Fruit fly (Drosophila melanogaster) whole organism, embryonic: ENCODE measurements around the gene Fbw5.

Experiments used
- B-H2 ChIP-seq: fragments of 200-800 bp; sonication (Bioruptor generic); optimal IDR thresholded peaks from 2 replicates; lab custom pipeline; 2018; ENCODE audit warnings: missing biosample characterization, mild to moderate bottlenecking, missing genetic modification characterization
- BEAF-32 ChIP-seq: fragments of 200-800 bp; sonication (Bioruptor generic); optimal IDR thresholded peaks from 3 replicates; lab custom pipeline; 2017; ENCODE audit warnings: missing biosample characterization, missing genetic modification characterization, mild to moderate bottlenecking, moderate library complexity, missing genetic modification reagents
- C15 ChIP-seq: fragments of 200-800 bp; sonication (Bioruptor generic); IDR thresholded peaks from 3 replicates; pipeline ENCODE4 v1.3.6; 2022; ENCODE audit warnings: missing biosample characterization, missing genetic modification characterization
- CG11696 ChIP-seq: fragments of 200-800 bp; sonication (Bioruptor generic); IDR thresholded peaks from 2 replicates; pipeline ENCODE4 v1.3.6; 2022; ENCODE audit warnings: missing biosample characterization, missing genetic modification characterization
- CG12071 ChIP-seq: fragments of 200-800 bp; sonication (Bioruptor generic); optimal IDR thresholded peaks from 3 replicates; lab custom pipeline; 2018; ENCODE audit warnings: missing biosample characterization, mild to moderate bottlenecking, missing genetic modification characterization
- CG1233 ChIP-seq: fragments of 200-800 bp; sonication (Bioruptor generic); optimal IDR thresholded peaks from 4 replicates; lab custom pipeline; 2018; ENCODE audit warnings: missing biosample characterization, mild to moderate bottlenecking, missing genetic modification characterization
- CG15514 ChIP-seq: fragments of 200-800 bp; sonication (Bioruptor generic); optimal IDR thresholded peaks from 3 replicates; lab custom pipeline; 2017; ENCODE audit warnings: missing biosample characterization, missing genetic modification characterization, mild to moderate bottlenecking, moderate library complexity, missing genetic modification reagents
- CG2120 ChIP-seq: fragments of 200-800 bp; sonication (Bioruptor generic); optimal IDR thresholded peaks from 3 replicates; lab custom pipeline; 2016; ENCODE audit warnings: missing biosample characterization, missing genetic modification characterization
- CG2202 ChIP-seq: fragments of 200-800 bp; sonication (Bioruptor generic); optimal IDR thresholded peaks from 2 replicates; lab custom pipeline; 2018; ENCODE audit warnings: missing biosample characterization, mild to moderate bottlenecking, missing genetic modification characterization
- CG2678 ChIP-seq: fragments of 200-800 bp; sonication (Bioruptor generic); optimal IDR thresholded peaks from 3 replicates; lab custom pipeline; 2019; ENCODE audit warnings: missing biosample characterization, mild to moderate bottlenecking, missing genetic modification characterization, moderate library complexity
- CG32767 ChIP-seq: fragments of 200-800 bp; sonication (Bioruptor generic); IDR thresholded peaks from 2 replicates; pipeline ENCODE4 v1.3.6; 2022; ENCODE audit warnings: missing biosample characterization, missing genetic modification characterization
- CG3281 ChIP-seq: fragments of 200-800 bp; sonication (Bioruptor generic); optimal IDR thresholded peaks from 3 replicates; lab custom pipeline; 2017; ENCODE audit warnings: missing biosample characterization, mild to moderate bottlenecking, missing genetic modification characterization
- CG3847 ChIP-seq: fragments of 200-800 bp; sonication (Bioruptor generic); IDR thresholded peaks from 2 replicates; pipeline ENCODE4 v1.3.6; 2022; ENCODE audit warnings: missing biosample characterization, missing genetic modification characterization
- CG4707 ChIP-seq: fragments of 200-800 bp; sonication (Bioruptor generic); optimal IDR thresholded peaks from 2 replicates; lab custom pipeline; 2018; ENCODE audit warnings: missing biosample characterization, mild to moderate bottlenecking, missing genetic modification characterization, moderate library complexity
- CG4854 ChIP-seq: fragments of 200-800 bp; sonication (Bioruptor generic); optimal IDR thresholded peaks from 2 replicates; lab custom pipeline; 2016; ENCODE audit warnings: missing biosample characterization, missing genetic modification characterization, inconsistent platforms
- CG8359 ChIP-seq: fragments of 200-800 bp; sonication (Bioruptor generic); optimal IDR thresholded peaks from 2 replicates; lab custom pipeline; 2017; ENCODE audit warnings: missing biosample characterization, mild to moderate bottlenecking, missing genetic modification characterization, borderline replicate concordance
- CG9215 ChIP-seq: fragments of 200-800 bp; sonication (Bioruptor generic); IDR thresholded peaks from 2 replicates; pipeline ENCODE4 v1.3.6; 2022; ENCODE audit warnings: missing biosample characterization, missing genetic modification characterization
- Chrac-16 ChIP-seq: fragments of 200-800 bp; sonication (Bioruptor generic); optimal IDR thresholded peaks from 3 replicates; lab custom pipeline; 2016; ENCODE audit warnings: missing biosample characterization, missing genetic modification characterization
- Dip2 ChIP-seq: fragments of 200-800 bp; sonication (Bioruptor generic); IDR thresholded peaks from 2 replicates; pipeline ENCODE4 v1.3.6; 2022; ENCODE audit warnings: missing biosample characterization, missing genetic modification characterization
- Fer3 ChIP-seq: fragments of 200-800 bp; sonication (Bioruptor generic); optimal IDR thresholded peaks from 2 replicates; lab custom pipeline; 2018; ENCODE audit warnings: missing biosample characterization, mild to moderate bottlenecking, missing genetic modification characterization, moderate library complexity
- H2.0 ChIP-seq: fragments of 200-800 bp; sonication (Bioruptor generic); IDR thresholded peaks from 2 replicates; pipeline ENCODE4 v1.3.6; 2022; ENCODE audit warnings: missing biosample characterization, missing genetic modification characterization
- HmgD ChIP-seq: fragments of 200-800 bp; sonication (Bioruptor generic); optimal IDR thresholded peaks from 3 replicates; lab custom pipeline; 2016; ENCODE audit warnings: missing biosample characterization, missing genetic modification characterization
- HmgZ ChIP-seq: fragments of 200-800 bp; sonication (Bioruptor generic); optimal IDR thresholded peaks from 2 replicates; lab custom pipeline; 2018; ENCODE audit warnings: missing biosample characterization, mild to moderate bottlenecking, missing genetic modification characterization
- Lpt ChIP-seq: fragments of >200 bp; optimal IDR thresholded peaks from 2 replicates; lab custom pipeline; 2018; ENCODE audit warnings: missing biosample characterization, missing genetic modification characterization
- Mes4 ChIP-seq: fragments of 200-800 bp; sonication (Bioruptor generic); optimal IDR thresholded peaks from 2 replicates; lab custom pipeline; 2016; ENCODE audit warnings: missing biosample characterization, missing genetic modification characterization
- Opbp ChIP-seq: fragments of 200-800 bp; sonication (Bioruptor generic); IDR thresholded peaks from 3 replicates; pipeline ENCODE4 v1.3.6; 2022; ENCODE audit warnings: missing biosample characterization, missing genetic modification characterization; ENCODE audit not compliant: partially characterized antibody
- PHDP ChIP-seq: fragments of 200-800 bp; sonication (Bioruptor generic); optimal IDR thresholded peaks from 3 replicates; lab custom pipeline; 2018; ENCODE audit warnings: missing biosample characterization, mild to moderate bottlenecking, missing genetic modification characterization, moderate library complexity
- Poxn ChIP-seq: fragments of 200-800 bp; sonication (Bioruptor generic); IDR thresholded peaks from 2 replicates; pipeline ENCODE4 v1.3.6; 2022; ENCODE audit warnings: missing biosample characterization, missing genetic modification characterization
- Side ChIP-seq: fragments of 200-800 bp; sonication (Bioruptor generic); optimal IDR thresholded peaks from 2 replicates; lab custom pipeline; 2016; ENCODE audit warnings: missing biosample characterization, missing genetic modification characterization
- Tbp ChIP-seq: fragments of >200 bp; optimal IDR thresholded peaks from 2 replicates; lab custom pipeline; 2018; ENCODE audit warnings: missing biosample characterization, missing genetic modification characterization
- Xbp1 ChIP-seq: fragments of 200-800 bp; sonication (Bioruptor generic); optimal IDR thresholded peaks from 3 replicates; lab custom pipeline; 2016; ENCODE audit warnings: missing biosample characterization, mild to moderate bottlenecking, missing genetic modification characterization
- Xrp1 ChIP-seq: fragments of 200-800 bp; sonication (Bioruptor generic); IDR thresholded peaks from 2 replicates; pipeline ENCODE4 v1.3.6; 2022; ENCODE audit warnings: missing biosample characterization, missing genetic modification characterization
- bowl ChIP-seq: fragments of 200-800 bp; sonication (Bioruptor generic); IDR thresholded peaks from 2 replicates; pipeline ENCODE4 v1.3.6; 2022; ENCODE audit warnings: missing biosample characterization, missing genetic modification characterization
- cwo ChIP-seq: fragments of 200-800 bp; sonication (Bioruptor generic); optimal IDR thresholded peaks from 3 replicates; lab custom pipeline; 2017; ENCODE audit warnings: missing biosample characterization, missing genetic modification characterization, mild to moderate bottlenecking, moderate library complexity, missing genetic modification reagents
- danr ChIP-seq: fragments of 200-800 bp; sonication (Bioruptor generic); IDR thresholded peaks from 2 replicates; pipeline ENCODE4 v1.3.6; 2022; ENCODE audit warnings: missing biosample characterization, missing genetic modification characterization
- disco-r ChIP-seq: fragments of 200-800 bp; sonication (Bioruptor generic); optimal IDR thresholded peaks from 2 replicates; lab custom pipeline; 2016; ENCODE audit warnings: missing biosample characterization, missing genetic modification characterization
- fd3F ChIP-seq: fragments of 200-800 bp; sonication (Bioruptor generic); optimal IDR thresholded peaks from 2 replicates; lab custom pipeline; 2018; ENCODE audit warnings: missing biosample characterization, mild to moderate bottlenecking, missing genetic modification characterization, moderate library complexity
- lola ChIP-seq, 3 experiments: fragments of >200 bp in 2 of 3; fragments of 200-800 bp in 1 of 3; sonication (Bioruptor generic) in 1 of 3; optimal IDR thresholded peaks; 2 replicates each; lab custom pipeline; 2017 to 2019; ENCODE audit warnings: missing biosample characterization in 3 of 3, missing genetic modification characterization in 3 of 3, mild to moderate bottlenecking in 1 of 3, moderate library complexity in 1 of 3
- pfk ChIP-seq: fragments of 200-800 bp; sonication (Bioruptor generic); optimal IDR thresholded peaks from 2 replicates; lab custom pipeline; 2018; ENCODE audit warnings: missing biosample characterization, mild to moderate bottlenecking, missing genetic modification characterization, moderate library complexity
- prd ChIP-seq, 3 experiments: fragments of >200 bp in 2 of 3; fragments of 200-800 bp in 1 of 3; sonication (Bioruptor generic) in 1 of 3; optimal IDR thresholded peaks in 2 of 3; IDR thresholded peaks in 1 of 3; 2 replicates in 2 of 3; 3 replicates in 1 of 3; pipeline versions ENCODE4 v1.3.6 to Lab custom; 2017 to 2022; ENCODE audit warnings: missing biosample characterization in 1 of 3, missing genetic modification characterization in 1 of 3
- sima ChIP-seq: fragments of 200-800 bp; sonication (Bioruptor generic); optimal IDR thresholded peaks from 2 replicates; lab custom pipeline; 2016; ENCODE audit warnings: missing biosample characterization, missing genetic modification characterization
- sob ChIP-seq: fragments of 200-800 bp; sonication (Bioruptor generic); IDR thresholded peaks from 2 replicates; pipeline ENCODE4 v1.3.6; 2022; ENCODE audit warnings: missing biosample characterization, missing genetic modification characterization
- tgo ChIP-seq: fragments of 200-800 bp; sonication (Bioruptor generic); IDR thresholded peaks from 3 replicates; pipeline ENCODE4 v1.3.6; 2022; ENCODE audit warnings: missing biosample characterization, missing genetic modification characterization
- toy ChIP-seq: fragments of 200-800 bp; sonication (Bioruptor generic); IDR thresholded peaks from 2 replicates; pipeline ENCODE4 v1.3.6; 2022; ENCODE audit warnings: missing biosample characterization, missing genetic modification characterization
- trh ChIP-seq: fragments of 200-800 bp; sonication (Bioruptor generic); optimal IDR thresholded peaks from 2 replicates; lab custom pipeline; 2016; ENCODE audit warnings: missing biosample characterization, missing genetic modification characterization
- tx ChIP-seq: fragments of 200-800 bp; sonication (Bioruptor generic); optimal IDR thresholded peaks from 2 replicates; lab custom pipeline; 2016; ENCODE audit warnings: missing biosample characterization, missing genetic modification characterization
- vfl ChIP-seq: fragments of 200-800 bp; sonication (Bioruptor generic); optimal IDR thresholded peaks from 2 replicates; lab custom pipeline; 2016; ENCODE audit warnings: missing biosample characterization, missing genetic modification characterization
- vnd ChIP-seq: fragments of 200-800 bp; sonication (Bioruptor generic); IDR thresholded peaks from 3 replicates; pipeline ENCODE4 v1.3.6; 2022; ENCODE audit warnings: missing biosample characterization, missing genetic modification characterization; ENCODE audit not compliant: partially characterized antibody
- wdn ChIP-seq: fragments of 200-800 bp; sonication (Bioruptor generic); IDR thresholded peaks from 2 replicates; pipeline ENCODE4 v1.3.6; 2022; ENCODE audit warnings: missing biosample characterization, missing genetic modification characterization
- z ChIP-seq: fragments of 200-800 bp; sonication (Bioruptor generic); IDR thresholded peaks from 3 replicates; pipeline ENCODE4 v1.3.6; 2022; ENCODE audit warnings: missing biosample characterization, missing genetic modification characterization

Gene Fbw5

DNA sequence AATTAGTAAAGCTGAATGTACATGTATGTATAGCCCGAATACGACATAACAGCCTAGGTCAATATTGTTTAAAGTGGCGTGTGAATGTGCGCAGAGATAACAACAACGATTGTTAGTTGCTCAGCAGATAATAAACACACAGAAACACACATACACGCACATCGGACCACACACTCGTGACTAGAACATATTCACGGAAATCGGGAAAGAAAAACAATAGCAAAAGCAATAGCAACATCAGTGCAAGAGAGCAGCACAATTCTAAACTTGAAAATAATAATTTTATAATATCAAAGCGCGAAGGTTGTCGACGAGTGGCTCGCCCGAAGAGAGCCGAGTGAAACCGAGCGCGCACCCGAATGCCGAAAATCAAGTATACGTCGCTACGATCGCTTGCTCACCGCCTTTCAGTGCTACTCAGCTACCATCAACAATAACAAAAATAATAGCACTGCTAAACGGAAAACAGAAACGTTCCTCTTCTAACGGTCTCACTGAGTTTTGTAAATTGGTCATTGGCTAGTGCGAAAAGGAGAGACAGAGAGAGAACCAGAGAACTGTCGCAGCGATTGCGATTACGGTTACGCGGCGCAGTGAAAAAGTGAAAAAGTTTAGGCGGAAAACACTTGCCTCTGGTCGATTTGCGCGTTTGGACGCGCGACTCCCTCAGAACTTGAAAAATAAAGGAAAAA is 17.3 kb upstream of the Fbw5 start (continued):
- TF ChIP-seq tgo (GFP tag; lab: Robert Waterston, UW) (no peak), B-H2 (peak; percentile 3), Xrp1 (no peak), Tbp (GFP tag; lab: Kevin White, UChicago) (no peak), CG3847 (GFP tag; lab: Robert Waterston, UW) (no peak), Fer3 (tag; lab: Kevin White, UChicago) (peak; percentile 45), CG8359 (GFP tag; lab: Kevin White, UChicago) (no peak), cwo (peak; percentile 89), danr (no peak), CG2202 (tag; lab: Kevin White, UChicago) (no peak), CG32767 (GFP tag; lab: Robert Waterston, UW) (0 out of 2 replicates have a peak, but pooled peaks have one; percentile 22), z (GFP tag; lab: Robert Waterston, UW) (no peak), HmgZ (tag; lab: Kevin White, UChicago) (peak; percentile 41), H2.0 (no peak), fd3F (GFP tag; lab: Kevin White, UChicago) (no peak), CG1233 (GFP tag; lab: Kevin White, UChicago) (peak; percentile 2), CG15514 (GFP tag; lab: Kevin White, UChicago) (no peak), sob (GFP tag; lab: Robert Waterston, UW) (0 out of 2 replicates have a peak, but pooled peaks have one; percentile 5), bowl (GFP tag; lab: Robert Waterston, UW) (no peak), CG2678 (tag; lab: Kevin White, UChicago) (peak; percentile 4), CG4854 (no peak), CG2120 (peak; percentile 4), Xbp1 (GFP tag; lab: Kevin White, UChicago) (no peak), sima (GFP tag; lab: Kevin White, UChicago) (no peak), trh (GFP tag; lab: Kevin White, UChicago) (no peak), HmgD (GFP tag; lab: Kevin White, UChicago) (no peak), CG3281 (GFP tag; lab: Kevin White, UChicago) (peak; percentile 32), C15 (GFP tag; lab: Robert Waterston, UW) (no peak), Poxn (GFP tag; lab: Robert Waterston, UW) (no peak), Opbp (GFP tag; lab: Robert Waterston, UW) (no peak), Mes4 (GFP tag; lab: Kevin White, UChicago) (no peak), Dip2 (GFP tag; lab: Robert Waterston, UW) (no peak), lola (GFP tag; optimal IDR thresholded peaks at IDR 0.05; lab: Kevin White, UChicago) (no peak), tx (GFP tag; lab: Kevin White, UChicago) (no peak), Lpt (GFP tag; lab: Kevin White, UChicago) (no peak), toy (no peak), CG11696 (GFP tag; lab: Robert Waterston, UW) (no peak), Chrac-16 (GFP tag; lab: Kevin White, UChicago) (no peak), wdn (GFP tag; lab: Robert Waterston, UW) (no peak), vnd (GFP tag; lab: Robert Waterston, UW) (0 out of 3 replicates have a peak, but pooled peaks have one; percentile 21), disco-r (GFP tag; lab: Kevin White, UChicago) (no peak), CG9215 (no peak), Side (no peak), CG4707 (no peak), CG12071 (GFP tag; lab: Kevin White, UChicago) (peak; percentile 55), pfk (GFP tag; lab: Kevin White, UChicago) (no peak), prd (optimal IDR thresholded peaks at IDR 0.05; lab: Kevin White, UChicago) (no peak), prd (GFP tag; IDR thresholded peaks at IDR 0.05; lab: Robert Waterston, UW) (no peak), vfl (GFP tag; lab: Kevin White, UChicago) (no peak), BEAF-32 (no peak), PHDP (peak; percentile 40)
